Worm (Caenorhabditis elegans) whole organism, L3 larva: ENCODE measurements around the gene grl-13.

Source experiments
- R02D3.7 ChIP-seq: fragments of 150-350 bp; optimal IDR thresholded peaks from 2 replicates; lab custom pipeline; 2014; ENCODE audit warnings: missing biosample characterization, missing genetic modification characterization
- ZK546.5 ChIP-seq: sonication (generic microtip); optimal IDR thresholded peaks from 2 replicates; lab custom pipeline; 2017; ENCODE audit warnings: missing biosample characterization, missing genetic modification characterization
- aly-2 ChIP-seq: fragments of 150-350 bp; optimal IDR thresholded peaks from 2 replicates; lab custom pipeline; 2014; ENCODE audit warnings: missing biosample characterization, missing genetic modification characterization
- ceh-28 ChIP-seq: fragments of 150-350 bp; optimal IDR thresholded peaks from 2 replicates; lab custom pipeline; 2014; ENCODE audit warnings: missing biosample characterization, missing genetic modification reagents, missing genetic modification characterization
- ceh-9 ChIP-seq: sonication (generic microtip); optimal IDR thresholded peaks from 2 replicates; lab custom pipeline; 2018; ENCODE audit warnings: missing biosample characterization, missing genetic modification characterization
- daf-12 ChIP-seq: fragments of 150-350 bp; optimal IDR thresholded peaks from 2 replicates; lab custom pipeline; 2014; ENCODE audit warnings: missing biosample characterization, missing genetic modification reagents, missing genetic modification characterization
- egl-5 ChIP-seq: fragments of 150-350 bp; optimal IDR thresholded peaks from 2 replicates; lab custom pipeline; 2017; ENCODE audit warnings: missing biosample characterization, missing genetic modification reagents, missing genetic modification characterization, inconsistent platforms
- elt-1 ChIP-seq: fragments of 150-350 bp; optimal IDR thresholded peaks from 2 replicates; lab custom pipeline; 2014; ENCODE audit warnings: missing biosample characterization, missing genetic modification characterization
- elt-3 ChIP-seq, 3 experiments: fragments of 150-350 bp in 1 of 3; sonication (generic microtip) in 2 of 3; optimal IDR thresholded peaks; 2 replicates in 2 of 3; 4 replicates in 1 of 3; lab custom pipeline; 2014 to 2017; ENCODE audit warnings: missing biosample characterization in 3 of 3, missing genetic modification characterization in 3 of 3
- eor-1 ChIP-seq, 2 experiments: fragments of 150-350 bp; optimal IDR thresholded peaks; 2 replicates each; lab custom pipeline; 2014 to 2018; ENCODE audit warnings: missing biosample characterization in 2 of 2, missing genetic modification characterization in 2 of 2
- fkh-10 ChIP-seq: sonication (generic microtip); optimal IDR thresholded peaks from 2 replicates; lab custom pipeline; 2017; ENCODE audit warnings: missing biosample characterization, missing genetic modification reagents, missing genetic modification characterization
- jun-1 ChIP-seq: fragments of 150-350 bp; optimal IDR thresholded peaks from 2 replicates; lab custom pipeline; 2014; ENCODE audit warnings: missing biosample characterization, missing genetic modification reagents, missing genetic modification characterization
- lin-15B ChIP-seq: fragments of 150-350 bp; optimal IDR thresholded peaks from 2 replicates; lab custom pipeline; 2014; ENCODE audit warnings: missing biosample characterization, missing genetic modification characterization
- lin-39 ChIP-seq: fragments of 150-350 bp; optimal IDR thresholded peaks from 2 replicates; lab custom pipeline; 2018; ENCODE audit warnings: missing biosample characterization, missing genetic modification reagents, missing genetic modification characterization
- mdl-1 ChIP-seq: fragments of 150-350 bp; optimal IDR thresholded peaks from 2 replicates; lab custom pipeline; 2014; ENCODE audit warnings: missing biosample characterization, missing genetic modification characterization
- nfya-1 ChIP-seq: sonication (generic microtip); optimal IDR thresholded peaks from 2 replicates; lab custom pipeline; 2017; ENCODE audit warnings: missing genetic modification characterization, mild to moderate bottlenecking, missing compliant biosample characterization, antibody characterized with exemption, moderate library complexity; ENCODE audit not compliant: insufficient read depth
- nhr-12 ChIP-seq: fragments of 150-350 bp; optimal IDR thresholded peaks from 2 replicates; lab custom pipeline; 2014; ENCODE audit warnings: missing biosample characterization, missing genetic modification characterization
- nhr-23 ChIP-seq: fragments of 150-350 bp; optimal IDR thresholded peaks from 2 replicates; lab custom pipeline; 2014; ENCODE audit warnings: missing biosample characterization, missing genetic modification reagents, missing genetic modification characterization
- nhr-25 ChIP-seq: sonication (generic microtip); optimal IDR thresholded peaks from 2 replicates; lab custom pipeline; 2017; ENCODE audit warnings: missing biosample characterization, missing genetic modification characterization
- nhr-28 ChIP-seq: fragments of 150-350 bp; optimal IDR thresholded peaks from 2 replicates; lab custom pipeline; 2014; ENCODE audit warnings: missing biosample characterization, missing genetic modification characterization
- nhr-43 ChIP-seq: sonication (generic microtip); optimal IDR thresholded peaks from 2 replicates; lab custom pipeline; 2016; ENCODE audit warnings: mild to moderate bottlenecking, missing genetic modification characterization, missing compliant biosample characterization; ENCODE audit not compliant: poor library complexity, severe bottlenecking
- nhr-76 ChIP-seq: fragments of 150-350 bp; sonication (generic microtip); optimal IDR thresholded peaks from 5 replicates; lab custom pipeline; 2014; ENCODE audit warnings: missing biosample characterization, missing genetic modification characterization
- pha-4 ChIP-seq: fragments of 150-350 bp; optimal IDR thresholded peaks from 2 replicates; lab custom pipeline; 2014; ENCODE audit warnings: missing biosample characterization, missing genetic modification reagents, missing genetic modification characterization
- pqm-1 ChIP-seq: fragments of 150-350 bp; optimal IDR thresholded peaks from 2 replicates; lab custom pipeline; 2017; ENCODE audit warnings: missing biosample characterization, missing genetic modification characterization, inconsistent platforms
- sea-2 ChIP-seq: fragments of 150-350 bp; sonication (generic microtip); optimal IDR thresholded peaks from 4 replicates; lab custom pipeline; 2014; ENCODE audit warnings: missing biosample characterization, missing genetic modification reagents, missing genetic modification characterization
- unc-39 ChIP-seq: sonication (generic microtip); optimal IDR thresholded peaks from 4 replicates; lab custom pipeline; 2017; ENCODE audit warnings: missing biosample characterization, missing genetic modification characterization
- unc-62 ChIP-seq: fragments of 150-350 bp; sonication (generic microtip); optimal IDR thresholded peaks from 4 replicates; lab custom pipeline; 2014; ENCODE audit warnings: missing biosample characterization, missing genetic modification reagents, missing genetic modification characterization
- zag-1 ChIP-seq: fragments of 150-350 bp; optimal IDR thresholded peaks from 2 replicates; lab custom pipeline; 2014; ENCODE audit warnings: missing biosample characterization, missing genetic modification characterization
- ztf-11 ChIP-seq: fragments of 150-350 bp; optimal IDR thresholded peaks from 2 replicates; lab custom pipeline; 2014; ENCODE audit warnings: missing biosample characterization, missing genetic modification characterization

Gene grl-13

ce11 chrV:4386173-4386572, 21.8 kb upstream of the grl-13 start, which contains the start of gene F13A2.10:
F13A2.10 (minus strand) TSS chrV:4386273.
- TF ChIP-seq zag-1 (tag; lab: Kevin White, UChicago), result no peak
- TF ChIP-seq daf-12 (tag; lab: Kevin White, UChicago), result no peak
- no peak for TF ChIP-seq ceh-28 (tag; lab: Kevin White, UChicago)
- no peak for TF ChIP-seq ceh-9
- TF ChIP-seq unc-62 (GFP tag; lab: Kevin White, UChicago), result no peak
- no peak for TF ChIP-seq nhr-76 (tag; lab: Kevin White, UChicago)
- no peak for TF ChIP-seq pha-4 (tag; lab: Kevin White, UChicago)

- no peak for TF ChIP-seq nfya-1 (tag; lab: Kevin White, UChicago)
- no peak for TF ChIP-seq unc-39 (tag; lab: Kevin White, UChicago)
- TF ChIP-seq nhr-23 (tag; lab: Kevin White, UChicago), result no peak
- TF ChIP-seq daf-12 (tag; lab: Kevin White, UChicago), result no peak
- no peak for TF ChIP-seq elt-3 (tag; optimal IDR thresholded peaks at IDR 0.05; lab: Kevin White, UChicago)
- no peak for TF ChIP-seq zag-1 (tag; lab: Kevin White, UChicago)
These were observed 20.1 kb upstream of the grl-13 start, which contains the start of gene F13A2.2 for ce11 chrV:4384482-4384881. F13A2.2 (minus strand) TSS chrV:4384582.

DNA sequence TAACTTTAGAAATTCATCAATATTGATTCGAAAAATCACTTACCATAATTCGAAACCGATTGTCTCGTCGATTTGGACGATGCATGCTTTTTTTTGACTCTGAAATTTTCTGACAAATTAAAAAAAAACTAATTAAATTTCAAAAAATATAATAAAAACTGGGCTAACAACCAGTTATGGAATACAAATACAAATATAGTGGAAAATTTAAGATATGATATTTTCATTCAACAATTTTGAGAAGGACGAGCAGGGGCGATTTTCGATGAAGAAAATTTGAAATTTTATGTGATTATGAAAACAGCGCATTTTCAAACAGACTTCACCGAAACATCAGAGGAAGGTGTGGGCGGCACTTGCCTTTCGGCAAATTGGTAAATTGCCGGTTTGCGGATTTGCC, 17.9 kb upstream of the grl-13 start, which contains the start of gene F13A2.1:
F13A2.1 (minus strand) TSS at position 101 of the 400 bp plus-strand sequence.
- TF ChIP-seq nhr-25 (tag; lab: Kevin White, UChicago) (no peak), elt-1 (tag; lab: Kevin White, UChicago) (no peak), ceh-28 (tag; lab: Kevin White, UChicago) (no peak), eor-1 (tag; optimal IDR thresholded peaks at IDR 0.05; lab: Kevin White, UChicago) (no peak), R02D3.7 (tag; lab: Kevin White, UChicago) (no peak), ceh-9 (no peak), lin-15B (tag; lab: Kevin White, UChicago) (no peak), pha-4 (tag; lab: Kevin White, UChicago) (no peak), nhr-43 (tag; lab: Kevin White, UChicago) (no peak), elt-3 (tag; optimal IDR thresholded peaks at IDR 0.05; lab: Kevin White, UChicago) (no peak), jun-1 (no peak), pqm-1 (tag; lab: Kevin White, UChicago) (no peak), mdl-1 (no peak)
- TF ChIP-seq, all 47 proteins: peak for 0

DNA sequence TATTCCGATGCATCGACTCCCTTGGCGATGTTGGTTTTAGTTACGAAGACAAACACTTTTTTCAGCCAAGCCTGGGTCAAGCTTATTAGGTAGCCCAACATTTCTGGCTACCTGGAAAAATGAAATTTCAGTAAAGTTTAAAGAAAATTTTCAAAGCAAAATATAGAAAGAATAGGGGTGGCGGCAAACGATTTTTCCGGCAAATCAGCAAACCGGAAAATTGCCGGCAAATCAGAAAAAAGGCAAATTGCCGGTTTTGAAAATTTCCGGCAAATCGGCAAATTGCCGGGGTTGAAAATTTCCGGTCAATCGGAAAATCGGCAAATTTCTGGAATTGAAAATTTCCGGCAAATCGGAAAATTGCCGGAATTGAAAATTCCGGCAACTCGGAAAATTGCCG, 13.2 kb upstream of the grl-13 start, which contains the start of gene F32D1.8:
F32D1.8 (minus strand) TSS at position 101 of the 400 bp plus-strand sequence.
- TF ChIP-seq nhr-28 (no peak), lin-15B (tag; lab: Kevin White, UChicago) (no peak)

DNA sequence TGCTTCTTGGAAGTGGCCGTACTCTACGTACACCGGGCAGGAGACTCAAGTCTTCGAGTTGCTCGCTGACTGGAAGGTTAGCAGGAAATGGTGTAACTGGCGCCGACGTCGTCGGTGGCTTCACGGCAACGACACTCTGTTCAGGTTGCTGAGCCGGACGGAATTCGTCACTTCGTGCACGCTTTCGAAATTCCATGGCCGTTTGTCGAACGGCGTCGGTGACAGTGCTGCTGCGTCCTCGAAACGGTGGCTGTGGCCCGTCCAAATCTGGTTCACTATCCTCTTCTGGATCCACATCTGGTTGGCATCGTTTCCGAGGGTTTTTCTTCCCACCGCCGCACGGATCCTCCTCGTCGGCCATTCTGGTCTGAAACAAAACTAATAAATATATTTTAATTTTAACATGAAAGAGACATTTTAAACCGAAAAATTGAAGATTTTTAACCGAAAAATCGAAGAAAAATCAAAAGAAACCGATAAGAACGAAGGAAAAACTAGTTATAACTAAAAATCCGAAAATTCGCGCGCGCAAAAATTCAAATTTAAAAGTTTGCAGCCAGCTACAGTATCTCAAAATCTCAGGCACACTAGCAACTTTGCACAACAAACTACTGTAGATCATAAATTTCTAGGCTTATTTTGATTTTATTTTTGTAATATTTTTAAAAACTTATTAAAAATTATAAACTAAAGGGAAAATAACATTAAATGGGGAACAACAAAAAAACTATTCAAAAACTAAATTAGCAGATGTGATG, 11.6 kb upstream of the grl-13 start, which contains the start of gene F32D1.7:
F32D1.7 (minus strand) TSS at position 367 of the 758 bp plus-strand sequence.
- TF ChIP-seq nhr-28 (no peak), lin-39 (tag; lab: Kevin White, UChicago) (no peak), ztf-11 (no peak), ZK546.5 (tag; lab: Kevin White, UChicago) (no peak), elt-3 (tag; optimal IDR thresholded peaks at IDR 0.05; lab: Kevin White, UChicago) (no peak), fkh-10 (GFP tag; lab: Kevin White, UChicago) (no peak), lin-15B (tag; lab: Kevin White, UChicago) (no peak), aly-2 (tag; lab: Kevin White, UChicago) (no peak), nhr-12 (no peak), zag-1 (tag; lab: Kevin White, UChicago) (no peak), nhr-23 (tag; lab: Kevin White, UChicago) (no peak), sea-2 (no peak), jun-1 (no peak), egl-5 (tag; lab: Kevin White, UChicago) (no peak), nfya-1 (tag; lab: Kevin White, UChicago) (no peak)

DNA sequence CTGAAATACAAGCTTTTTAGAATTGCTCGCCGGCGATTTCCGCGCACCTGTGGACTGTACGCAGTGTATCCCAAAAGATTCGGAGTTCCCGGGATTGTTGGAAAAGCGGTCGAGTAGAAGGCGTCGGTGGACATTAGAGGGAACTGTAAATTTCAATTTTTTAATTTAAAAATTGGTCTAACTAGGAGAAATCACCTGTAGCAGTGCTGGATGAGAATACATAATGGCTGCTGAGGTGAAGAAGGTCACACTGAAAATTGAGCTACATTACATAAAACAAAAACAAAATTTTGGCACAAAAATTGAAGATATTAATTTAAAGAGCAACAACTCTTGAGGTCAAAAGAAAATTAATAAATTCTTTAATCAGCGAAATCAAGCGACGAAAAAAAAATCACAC, 10.2 kb upstream of the grl-13 start, which contains the start of gene neg-1:
neg-1 (minus strand) TSS at position 250 of the 400 bp plus-strand sequence.
- no peak for TF ChIP-seq nhr-23 (tag; lab: Kevin White, UChicago)
- no peak for TF ChIP-seq unc-62 (GFP tag; lab: Kevin White, UChicago)
- TF ChIP-seq, all 47 proteins: peak for 0
